Worm (Caenorhabditis elegans): ENCODE results near the gene srd-55.

The srd-55 gene

ce11 chrII:7394690-7395054 lies 13.6 kb upstream of the srd-55 start, which contains the start of gene bath-44:
TSS of gene bath-44 (plus strand) at chrII:7394955.
- no peak for TF ChIP-seq madf-2 (tag; optimal IDR thresholded peaks at IDR 0.05)
- no peak for TF ChIP-seq npax-4 (tag; optimal IDR thresholded peaks at IDR 0.05)
- no peak for TF ChIP-seq sox-4 (tag; optimal IDR thresholded peaks at IDR 0.05)
- no peak for TF ChIP-seq gmeb-2 (tag; optimal IDR thresholded peaks at IDR 0.05)
- no peak for TF ChIP-seq ets-4 (tag; optimal IDR thresholded peaks at IDR 0.05)
- TF ChIP-seq ceh-30 (tag; optimal IDR thresholded peaks at IDR 0.05) = no peak
- no peak for TF ChIP-seq odd-2 (tag; optimal IDR thresholded peaks at IDR 0.05)
- no peak for TF ChIP-seq K09A11.1 (tag; optimal IDR thresholded peaks at IDR 0.05; ENCODE audit: insufficient read depth)
- no peak for TF ChIP-seq nhr-232 (tag; optimal IDR thresholded peaks at IDR 0.05)
- no peak for TF ChIP-seq ceh-48 (tag; optimal IDR thresholded peaks at IDR 0.05)
- TF ChIP-seq fkh-10 (GFP tag; optimal IDR thresholded peaks at IDR 0.05) = no peak
- no peak for TF ChIP-seq pha-4 (tag; optimal IDR thresholded peaks at IDR 0.05)
- no peak for TF ChIP-seq ttx-3 (tag; optimal IDR thresholded peaks at IDR 0.05)

DNA sequence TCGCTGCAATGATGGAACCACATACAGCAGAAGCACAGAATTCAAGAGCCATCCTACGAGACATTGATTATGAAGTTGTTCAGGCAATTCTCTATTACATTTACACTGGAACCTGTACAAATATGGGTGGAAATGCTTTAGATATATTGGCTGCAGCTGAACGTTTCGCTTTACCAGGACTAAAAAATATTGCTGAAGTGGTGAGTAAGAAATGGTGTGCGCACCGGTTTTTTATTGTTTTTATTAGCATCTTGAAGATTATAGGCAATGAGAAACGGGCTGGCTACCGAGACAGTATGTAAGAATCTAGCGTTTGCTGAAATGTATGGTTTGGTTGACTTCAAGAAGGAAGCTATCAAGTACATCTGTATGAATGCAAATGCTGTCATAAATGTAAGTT lies 12.2 kb upstream of the srd-55 start:
- no peak for TF ChIP-seq ceh-9 (tag; optimal IDR thresholded peaks at IDR 0.05)
- TF ChIP-seq gmeb-2 (tag; optimal IDR thresholded peaks at IDR 0.05) = no peak

DNA sequence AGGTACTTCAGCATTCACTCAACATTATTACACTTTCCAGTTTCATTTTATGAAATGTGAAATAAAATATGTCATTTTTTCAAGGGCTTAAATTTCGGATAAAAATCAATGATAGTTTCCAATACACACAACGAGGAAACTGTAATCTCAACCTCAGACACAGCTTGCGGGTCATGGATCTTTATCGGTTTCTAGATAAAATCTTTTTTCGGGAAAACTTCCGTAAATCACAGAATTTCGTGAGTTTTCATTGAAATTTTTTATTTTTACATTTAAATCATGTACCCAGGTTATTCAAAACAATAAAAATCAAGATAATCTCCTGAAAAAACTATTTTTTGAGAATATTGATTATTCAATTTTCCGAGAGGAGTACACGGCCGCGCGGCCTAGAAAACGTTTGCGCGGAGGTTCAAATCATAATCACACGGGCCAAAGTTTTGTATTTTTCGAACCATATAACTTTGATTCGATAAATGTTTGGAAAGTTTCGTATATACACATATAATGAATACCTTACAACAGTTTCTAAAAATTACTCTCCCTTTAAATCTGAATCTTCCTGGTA lies 10.9 kb upstream of the srd-55 start:
- TF ChIP-seq ttx-3 (tag; optimal IDR thresholded peaks at IDR 0.05) (no peak), ceh-31 (tag; optimal IDR thresholded peaks at IDR 0.05) (peak; percentile 4), ets-4 (tag; optimal IDR thresholded peaks at IDR 0.05) (peak; percentile 45)

- TF ChIP-seq unc-86 (tag; optimal IDR thresholded peaks at IDR 0.05) = no peak
- no peak for TF ChIP-seq pha-2 (tag; optimal IDR thresholded peaks at IDR 0.05)
- TF ChIP-seq elt-2 (tag; optimal IDR thresholded peaks at IDR 0.05) = peak; percentile 11
- no peak for TF ChIP-seq sox-2 (GFP tag; IDR thresholded peaks at IDR 0.05)
- TF ChIP-seq C38D4.7 (GFP tag; optimal IDR thresholded peaks at IDR 0.05) = no peak
- no peak for TF ChIP-seq ceh-14 (tag; optimal IDR thresholded peaks at IDR 0.05)
Observed at ce11 chrII:7398712-7399111, 9.6 kb upstream of the srd-55 start, which contains the start of gene C07D10.1. TSS of gene C07D10.1 (plus strand) at chrII:7399012.

- no peak for TF ChIP-seq sdc-2 (tag; optimal IDR thresholded peaks at IDR 0.05)
- TF ChIP-seq T23F11.4 (GFP tag; optimal IDR thresholded peaks at IDR 0.05) = no peak
- no peak for TF ChIP-seq pat-9 (tag; optimal IDR thresholded peaks at IDR 0.05)
- no peak for TF ChIP-seq zip-5 (tag; optimal IDR thresholded peaks at IDR 0.05)
- no peak for TF ChIP-seq lin-11 (tag; optimal IDR thresholded peaks at IDR 0.05)
- no peak for TF ChIP-seq nhr-11 (tag; optimal IDR thresholded peaks at IDR 0.05)
- TF ChIP-seq elt-2 (tag; optimal IDR thresholded peaks at IDR 0.05) = no peak
- no peak for TF ChIP-seq ceh-19 (GFP tag; optimal IDR thresholded peaks at IDR 0.05)
- no peak for TF ChIP-seq tbx-7 (tag; optimal IDR thresholded peaks at IDR 0.05)
- no peak for TF ChIP-seq nhr-232 (tag; optimal IDR thresholded peaks at IDR 0.05)
- no peak for TF ChIP-seq C38D4.7 (GFP tag; optimal IDR thresholded peaks at IDR 0.05)
- no peak for TF ChIP-seq ceh-24 (tag; optimal IDR thresholded peaks at IDR 0.05)
- TF ChIP-seq pag-3 (tag; optimal IDR thresholded peaks at IDR 0.05; ENCODE audit: borderline replicate concordance) = no peak
- TF ChIP-seq hlh-30 (tag; optimal IDR thresholded peaks at IDR 0.05; ENCODE audit: insufficient read depth) = no peak
- TF ChIP-seq ceh-45 (GFP tag; IDR thresholded peaks at IDR 0.05) = no peak
- no peak for TF ChIP-seq Y22D7AL.16 (tag; optimal IDR thresholded peaks at IDR 0.05)
- TF ChIP-seq K09A11.1 (tag; optimal IDR thresholded peaks at IDR 0.05; ENCODE audit: insufficient read depth) = no peak
- no peak for TF ChIP-seq ceh-2 (tag; optimal IDR thresholded peaks at IDR 0.05)
- TF ChIP-seq pros-1 (tag; optimal IDR thresholded peaks at IDR 0.05) = no peak
- TF ChIP-seq C08G9.2 (tag; optimal IDR thresholded peaks at IDR 0.05) = no peak
Observed at ce11 chrII:7402625-7403024, 5.7 kb upstream of the srd-55 start, which contains the start of gene nas-7. TSS of gene nas-7 (minus strand) at chrII:7402725.
